Worm (Caenorhabditis elegans) whole organism, young adult: ENCODE results near the gene C55A6.10.

Experiments used
- B0336.3 ChIP-seq: fragments of 200-800 bp; sonication (Bioruptor generic); IDR thresholded peaks from 2 replicates; pipeline ENCODE4 v1.3.6; 2022; ENCODE audit warnings: missing genetic modification characterization, missing compliant biosample characterization
- F22D6.2 ChIP-seq: sonication (generic microtip); optimal IDR thresholded peaks from 2 replicates; lab custom pipeline; 2016; ENCODE audit warnings: mild to moderate bottlenecking, missing genetic modification characterization, missing compliant biosample characterization
- F49E8.2 ChIP-seq: sonication (generic microtip); optimal IDR thresholded peaks from 3 replicates; lab custom pipeline; 2017; ENCODE audit warnings: missing genetic modification characterization, mild to moderate bottlenecking, missing compliant biosample characterization, antibody characterized with exemption, moderate library complexity; ENCODE audit not compliant: insufficient read depth
- K12H6.12 ChIP-seq: fragments of 200-800 bp; sonication (Bioruptor generic); optimal IDR thresholded peaks from 2 replicates; lab custom pipeline; 2018; ENCODE audit warnings: mild to moderate bottlenecking, missing genetic modification characterization, missing compliant biosample characterization
- T07F8.4 ChIP-seq: sonication (generic microtip); optimal IDR thresholded peaks from 2 replicates; lab custom pipeline; 2016; ENCODE audit warnings: mild to moderate bottlenecking, missing genetic modification characterization, moderate library complexity, missing compliant biosample characterization
- ZK185.1 ChIP-seq: sonication (generic microtip); optimal IDR thresholded peaks from 2 replicates; lab custom pipeline; 2016; ENCODE audit warnings: mild to moderate bottlenecking, missing genetic modification characterization, missing compliant biosample characterization; ENCODE audit not compliant: poor library complexity, severe bottlenecking
- attf-6 ChIP-seq: fragments of 200-800 bp; sonication (Bioruptor generic); IDR thresholded peaks from 2 replicates; pipeline ENCODE4 v1.3.6; 2022; ENCODE audit warnings: missing genetic modification reagents, missing genetic modification characterization, missing compliant biosample characterization
- bed-1 ChIP-seq: fragments of 200-800 bp; sonication (Bioruptor generic); IDR thresholded peaks from 2 replicates; pipeline ENCODE4 v1.3.6; 2022; ENCODE audit warnings: missing genetic modification reagents, missing genetic modification characterization, missing compliant biosample characterization
- cebp-2 ChIP-seq: fragments of 200-800 bp; sonication (Bioruptor generic); IDR thresholded peaks from 2 replicates; pipeline ENCODE4 v1.3.6; 2022; ENCODE audit warnings: missing genetic modification characterization, missing compliant biosample characterization
- dpff-1 ChIP-seq: sonication (generic microtip); optimal IDR thresholded peaks from 2 replicates; lab custom pipeline; 2017; ENCODE audit warnings: mild to moderate bottlenecking, missing genetic modification characterization, missing compliant biosample characterization
- egl-18 ChIP-seq: fragments of 200-800 bp; sonication (Bioruptor generic); IDR thresholded peaks from 2 replicates; pipeline ENCODE4 v1.3.6; 2022; ENCODE audit warnings: missing genetic modification reagents, missing genetic modification characterization, missing compliant biosample characterization
- egrh-3 ChIP-seq: fragments of 200-800 bp; sonication (Bioruptor generic); IDR thresholded peaks from 2 replicates; pipeline ENCODE4 v1.3.6; 2022; ENCODE audit warnings: missing genetic modification reagents, missing genetic modification characterization, missing compliant biosample characterization
- ekl-4 ChIP-seq: fragments of 200-800 bp; sonication (Bioruptor generic); IDR thresholded peaks from 2 replicates; pipeline ENCODE4 v1.3.6; 2022; ENCODE audit warnings: missing genetic modification reagents, missing genetic modification characterization, missing compliant biosample characterization
- ets-4 ChIP-seq: fragments of 200-800 bp; sonication (Bioruptor generic); optimal IDR thresholded peaks from 2 replicates; lab custom pipeline; 2018; ENCODE audit warnings: mild to moderate bottlenecking, missing genetic modification characterization, missing compliant biosample characterization
- gei-17 ChIP-seq: fragments of 200-800 bp; sonication (Bioruptor generic); optimal IDR thresholded peaks from 2 replicates; lab custom pipeline; 2018; ENCODE audit warnings: mild to moderate bottlenecking, missing genetic modification characterization, missing compliant biosample characterization
- hmg-20 ChIP-seq: fragments of 200-800 bp; sonication (Bioruptor generic); IDR thresholded peaks from 2 replicates; pipeline ENCODE4 v1.3.6; 2022; ENCODE audit warnings: missing genetic modification reagents, missing genetic modification characterization, missing compliant biosample characterization
- let-526 ChIP-seq: fragments of 200-800 bp; sonication (Bioruptor generic); IDR thresholded peaks from 2 replicates; pipeline ENCODE4 v1.3.6; 2022; ENCODE audit warnings: missing genetic modification reagents, missing genetic modification characterization, missing compliant biosample characterization
- lin-35 ChIP-seq, 3 experiments: fragments of 150-350 bp in 2 of 3; sonication (generic microtip) in 1 of 3; optimal IDR thresholded peaks; 2 replicates each; lab custom pipeline; 2014 to 2018; ENCODE audit warnings: missing biosample characterization in 3 of 3, missing genetic modification characterization in 3 of 3, missing genetic modification reagents in 3 of 3
- lin-54 ChIP-seq: fragments of 200-800 bp; sonication (Bioruptor generic); optimal IDR thresholded peaks from 2 replicates; lab custom pipeline; 2018; ENCODE audit warnings: mild to moderate bottlenecking, missing genetic modification characterization, missing compliant biosample characterization
- lsl-1 ChIP-seq: fragments of 200-800 bp; sonication (Bioruptor generic); optimal IDR thresholded peaks from 2 replicates; lab custom pipeline; 2018; ENCODE audit warnings: mild to moderate bottlenecking, missing genetic modification characterization, moderate library complexity, missing compliant biosample characterization
- madf-8 ChIP-seq: fragments of 200-800 bp; sonication (Bioruptor generic); conservative IDR thresholded peaks from 2 replicates; pipeline ENCODE4 v1.3.6; 2022; ENCODE audit warnings: missing genetic modification reagents, missing genetic modification characterization, missing compliant biosample characterization
- mcd-1 ChIP-seq: fragments of 200-800 bp; sonication (Bioruptor generic); IDR thresholded peaks from 2 replicates; pipeline ENCODE4 v1.3.6; 2022; ENCODE audit warnings: missing genetic modification reagents, missing genetic modification characterization, missing compliant biosample characterization
- nfya-2 ChIP-seq: fragments of 200-800 bp; sonication (Bioruptor generic); IDR thresholded peaks from 2 replicates; pipeline ENCODE4 v1.3.6; 2022; ENCODE audit warnings: missing genetic modification reagents, missing genetic modification characterization, missing compliant biosample characterization
- nfyb-1 ChIP-seq: fragments of 200-800 bp; sonication (Bioruptor generic); IDR thresholded peaks from 2 replicates; pipeline ENCODE4 v1.3.6; 2022; ENCODE audit warnings: missing genetic modification reagents, missing genetic modification characterization, missing compliant biosample characterization
- nhr-80 ChIP-seq: sonication (generic microtip); optimal IDR thresholded peaks from 2 replicates; lab custom pipeline; 2016; ENCODE audit warnings: missing genetic modification characterization, missing compliant biosample characterization
- pha-4 ChIP-seq: fragments of 150-350 bp; sonication (generic microtip); optimal IDR thresholded peaks from 2 replicates; lab custom pipeline; 2014; ENCODE audit warnings: missing biosample characterization, missing genetic modification reagents, missing genetic modification characterization
- rpc-1 ChIP-seq, 2 experiments: fragments of 150-350 bp in 1 of 2; sonication (generic microtip) in 1 of 2; optimal IDR thresholded peaks; 2 replicates each; lab custom pipeline; 2014 to 2018; ENCODE audit warnings: missing biosample characterization in 1 of 2, missing genetic modification characterization in 1 of 2, missing genetic modification reagents in 1 of 2, missing genotype in 1 of 2
- sdz-38 ChIP-seq: sonication (generic microtip); optimal IDR thresholded peaks from 2 replicates; lab custom pipeline; 2016; ENCODE audit warnings: missing genotype, missing genetic modification characterization, missing compliant biosample characterization
- somi-1 ChIP-seq: fragments of 200-800 bp; sonication (Bioruptor generic); optimal IDR thresholded peaks from 2 replicates; lab custom pipeline; 2018; ENCODE audit warnings: mild to moderate bottlenecking, missing genetic modification characterization, missing compliant biosample characterization
- zfh-2 ChIP-seq: fragments of 200-800 bp; sonication (Bioruptor generic); conservative IDR thresholded peaks from 2 replicates; pipeline ENCODE4 v1.3.6; 2022; ENCODE audit warnings: missing genetic modification reagents, missing genetic modification characterization, missing compliant biosample characterization
- ztf-26 ChIP-seq: sonication (generic microtip); optimal IDR thresholded peaks from 2 replicates; lab custom pipeline; 2017; ENCODE audit warnings: missing genetic modification characterization, missing compliant biosample characterization
- ztf-6 ChIP-seq: fragments of 200-800 bp; sonication (Bioruptor generic); IDR thresholded peaks from 2 replicates; pipeline ENCODE4 v1.3.6; 2022; ENCODE audit warnings: missing genetic modification reagents, missing genetic modification characterization, missing compliant biosample characterization

The C55A6.10 gene

DNA sequence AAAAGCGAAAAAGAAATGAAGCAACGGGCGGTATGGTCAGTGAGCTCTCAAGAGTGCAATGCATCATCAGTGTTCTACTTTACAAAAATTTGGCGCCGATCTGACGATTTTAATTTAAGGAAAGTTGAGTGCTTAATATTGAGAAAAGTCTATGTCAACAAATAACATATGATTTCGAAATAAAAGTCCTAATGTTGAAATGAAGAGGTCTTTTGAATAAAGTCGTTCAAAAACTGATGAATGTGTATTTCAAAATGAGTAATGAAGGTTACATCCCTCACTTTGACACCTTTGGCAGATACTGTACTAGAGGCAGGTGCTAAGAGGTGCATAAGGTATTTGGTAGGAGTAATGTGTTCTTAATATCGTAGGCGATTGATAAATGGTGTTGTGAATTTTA lies 7.7 kb upstream of the C55A6.10 start:
- no peak for TF ChIP-seq lsl-1 (GFP tag; lab: Kevin White, UChicago)
- no peak for TF ChIP-seq ekl-4 (GFP tag; lab: Robert Waterston, UW)
- no peak for TF ChIP-seq K12H6.12 (tag; lab: Kevin White, UChicago)
- no peak for TF ChIP-seq ztf-26 (tag; lab: Kevin White, UChicago)
- TF ChIP-seq zfh-2 = no peak
- no peak for TF ChIP-seq cebp-2 (GFP tag; lab: Robert Waterston, UW)
- no peak for TF ChIP-seq let-526 (GFP tag; lab: Robert Waterston, UW)
- no peak for TF ChIP-seq lin-54 (GFP tag; lab: Kevin White, UChicago)
- no peak for TF ChIP-seq T07F8.4 (tag; lab: Kevin White, UChicago)
- TF ChIP-seq ets-4 (GFP tag; lab: Kevin White, UChicago) = no peak
- TF ChIP-seq hmg-20 (GFP tag; lab: Robert Waterston, UW) = no peak
- TF ChIP-seq gei-17 (GFP tag; lab: Kevin White, UChicago) = no peak

DNA sequence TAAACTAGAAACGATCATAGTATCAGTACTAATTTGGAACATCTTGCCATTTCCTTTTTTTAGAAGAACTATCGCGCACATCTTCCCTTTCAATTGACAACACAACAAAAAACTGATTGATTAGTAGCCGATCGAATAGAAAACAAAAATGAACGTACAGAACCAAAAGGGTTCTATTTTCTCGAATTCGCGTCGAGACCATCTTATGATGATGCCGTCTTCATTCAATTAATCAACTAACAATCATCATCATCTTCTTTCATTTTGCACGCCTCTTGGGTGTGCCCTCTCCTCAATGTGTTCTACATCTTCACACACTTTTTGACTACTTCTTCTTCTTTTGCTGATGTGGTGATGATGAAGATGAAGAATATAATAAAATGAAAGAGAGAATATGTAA lies 5.4 kb upstream of the C55A6.10 start:
- peak; percentile 10 for TF ChIP-seq somi-1
- TF ChIP-seq egrh-3 (GFP tag; lab: Robert Waterston, UW) = no peak

DNA sequence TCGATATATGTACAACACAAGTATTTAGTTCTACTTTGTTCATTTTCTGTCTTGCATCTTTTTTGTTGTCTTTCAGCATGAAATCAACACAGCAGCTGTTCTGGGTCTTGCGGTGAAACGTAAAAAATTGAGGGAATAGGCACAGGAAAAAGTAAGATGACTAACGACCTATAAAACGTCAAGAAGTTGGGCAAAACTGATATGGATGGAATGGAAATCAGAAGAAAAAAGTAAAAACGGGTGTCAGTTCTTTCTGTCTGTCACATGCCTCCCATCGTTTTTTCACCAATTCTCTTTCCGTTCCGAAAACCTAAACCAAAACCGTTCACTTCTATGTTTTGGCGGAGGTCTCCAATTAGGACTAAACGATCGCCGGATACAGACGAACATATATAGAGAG lies 4.2 kb upstream of the C55A6.10 start:
- TF ChIP-seq egl-18 (GFP tag; lab: Robert Waterston, UW) = no peak
- TF ChIP-seq nhr-80 (tag; lab: Kevin White, UChicago) = peak; percentile 60

DNA sequence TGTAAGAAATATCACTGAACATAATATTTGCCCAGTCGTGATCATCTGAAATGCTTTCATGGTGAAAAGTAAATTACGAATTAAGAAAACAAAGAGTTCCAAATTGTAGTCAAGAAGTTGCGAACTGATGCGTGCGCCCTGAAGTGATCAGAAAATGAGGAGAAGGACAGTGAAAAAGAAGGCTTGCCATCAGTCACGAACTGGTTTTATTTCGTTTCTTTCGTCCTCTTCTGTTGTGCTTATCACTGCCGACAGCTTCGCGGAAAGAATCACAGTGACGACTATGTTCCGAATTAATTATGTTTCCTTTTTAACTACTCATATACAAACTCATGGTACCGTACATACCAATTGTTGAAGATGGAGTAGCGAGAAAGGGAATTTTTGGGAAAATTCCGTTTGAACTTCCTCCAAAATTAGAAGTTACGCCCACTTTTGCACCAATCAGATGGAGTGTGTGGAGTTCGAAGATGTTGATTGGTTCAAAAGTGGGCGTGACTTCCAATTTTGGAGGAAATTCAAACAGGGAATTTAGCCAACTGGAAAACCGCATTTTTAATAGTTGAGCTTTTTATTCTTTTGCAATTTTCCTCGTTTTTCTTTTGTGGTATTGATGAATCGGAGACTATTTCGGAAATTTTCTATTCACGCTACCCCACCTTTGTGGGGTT lies 1.9 kb upstream of the C55A6.10 start, which contains the start of gene C55A6.12:
TSS of gene C55A6.12 (minus strand) at position 51 of the 671 bp plus-strand sequence.
- TF ChIP-seq lin-54 (GFP tag; lab: Kevin White, UChicago) (peak; percentile 43), pha-4 (tag; lab: Kevin White, UChicago) (no peak), ztf-26 (tag; lab: Kevin White, UChicago) (no peak), nfya-2 (GFP tag; lab: Robert Waterston, UW) (peak; percentile 98), mcd-1 (GFP tag; lab: Robert Waterston, UW) (no peak), F22D6.2 (tag; lab: Kevin White, UChicago) (no peak), nfyb-1 (GFP tag; lab: Robert Waterston, UW) (peak; percentile 99), bed-1 (no peak), lin-35 (GFP tag; optimal IDR thresholded peaks at IDR 0.05; lab: Kevin White, UChicago) (peak in 1 of 3 experiments; percentile 45)
- TF ChIP-seq, all 124 proteins: peak for 4

DNA sequence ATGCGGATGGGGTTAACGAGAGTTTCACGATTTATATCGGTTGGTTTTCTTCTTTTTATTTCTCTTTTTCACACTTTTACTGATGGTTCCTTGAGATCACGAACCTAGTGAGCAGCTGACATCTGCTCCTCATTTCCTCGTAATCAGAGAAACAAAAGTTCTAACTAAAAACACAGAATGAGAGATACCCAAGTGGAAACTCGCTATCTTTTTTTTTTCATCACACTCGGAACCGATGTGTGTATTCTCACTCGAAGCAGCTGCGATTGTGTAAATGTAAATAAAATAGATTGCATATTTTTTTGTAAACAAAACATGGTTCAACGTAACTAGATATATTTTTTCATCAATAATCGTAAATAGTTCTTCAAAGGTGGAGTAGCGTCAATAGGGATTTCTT lies 1.2 kb downstream of the C55A6.10 start:
- no peak for TF ChIP-seq rpc-1 (optimal IDR thresholded peaks at IDR 0.05; lab: Kevin White, UChicago)
- no peak for TF ChIP-seq rpc-1 (tag; optimal IDR thresholded peaks at IDR 0.05; lab: Kevin White, UChicago)
- no peak for TF ChIP-seq F49E8.2
- TF ChIP-seq attf-6 (GFP tag; lab: Robert Waterston, UW) = no peak
- TF ChIP-seq sdz-38 = no peak
- no peak for TF ChIP-seq ets-4 (GFP tag; lab: Kevin White, UChicago)
- TF ChIP-seq B0336.3 (GFP tag; lab: Robert Waterston, UW) = no peak
- TF ChIP-seq dpff-1 = no peak
- TF ChIP-seq ztf-6 (GFP tag; lab: Robert Waterston, UW) = no peak
- TF ChIP-seq ZK185.1 (tag; lab: Kevin White, UChicago) = no peak
- no peak for TF ChIP-seq madf-8 (GFP tag; lab: Robert Waterston, UW)
- TF ChIP-seq, all 124 proteins: peak for 0
